Worm (Caenorhabditis elegans) whole organism, late embryonic: ENCODE measurements around the gene C25F9.16.

Experiments
- dve-1 ChIP-seq: sonication (generic microtip); optimal IDR thresholded peaks from 2 replicates; lab custom pipeline; 2017; ENCODE audit warnings: antibody characterized with exemption, mild to moderate bottlenecking, missing genetic modification characterization, missing compliant biosample characterization
- elt-2 ChIP-seq: sonication (generic microtip); optimal IDR thresholded peaks from 2 replicates; lab custom pipeline; 2016; ENCODE audit warnings: missing genetic modification reagents, missing genetic modification characterization, missing compliant biosample characterization
- fkh-6 ChIP-seq: sonication (generic microtip); optimal IDR thresholded peaks from 2 replicates; lab custom pipeline; 2016; ENCODE audit warnings: missing genetic modification characterization, missing compliant biosample characterization
- nfya-1 ChIP-seq: sonication (generic microtip); optimal IDR thresholded peaks from 2 replicates; lab custom pipeline; 2017; ENCODE audit warnings: missing genetic modification characterization, mild to moderate bottlenecking, missing compliant biosample characterization, antibody characterized with exemption, moderate library complexity
- nhr-11 ChIP-seq: fragments of 150-350 bp; optimal IDR thresholded peaks from 2 replicates; lab custom pipeline; 2014; ENCODE audit warnings: missing biosample characterization, missing genetic modification characterization

ce11 chrV:19428097-19428496 is 6.1 kb upstream of the C25F9.16 start:
- TF ChIP-seq elt-2 (tag; lab: Kevin White, UChicago) (no peak), dve-1 (tag; lab: Kevin White, UChicago) (no peak), nhr-11 (tag; lab: Kevin White, UChicago) (no peak), fkh-6 (tag; lab: Kevin White, UChicago) (no peak), nfya-1 (tag; lab: Kevin White, UChicago) (no peak)
